Worm (Caenorhabditis elegans): ENCODE measurements around the gene T05C12.11.

Gene T05C12.11

DNA sequence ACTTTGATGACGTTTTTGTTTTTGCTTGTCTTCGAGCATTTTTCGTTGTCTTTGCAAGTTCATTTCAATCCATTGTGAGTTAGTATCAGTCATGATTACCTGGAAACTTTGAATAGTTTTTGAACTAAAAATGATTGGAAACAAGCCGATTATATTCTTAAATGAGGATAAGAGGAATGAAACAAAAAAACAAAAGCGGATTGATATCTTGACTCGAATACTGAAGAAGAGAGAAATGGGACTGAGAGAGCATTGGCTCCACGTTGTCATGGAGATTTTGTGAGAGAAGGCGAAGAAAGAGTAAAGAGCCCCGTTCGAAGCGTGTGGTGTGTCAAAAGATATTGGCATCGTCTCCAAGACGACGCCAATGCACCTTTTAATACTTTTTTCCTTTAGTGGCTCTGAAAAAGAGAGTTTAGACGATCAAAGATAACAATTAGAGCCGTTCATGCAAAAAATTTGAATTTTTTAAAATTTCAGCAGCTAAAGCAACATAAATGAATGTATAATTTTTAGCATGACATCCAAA lies 13.4 kb downstream of the T05C12.11 start, which contains the start of the genes tub-1 and tmem-138:
Gene tub-1 (minus strand): TSS at position 101 of the 529 bp plus-strand sequence.
Gene tmem-138 (plus strand): TSS at position 479 of the 529 bp plus-strand sequence.
- TF ChIP-seq efl-3 (GFP tag; optimal IDR thresholded peaks at IDR 0.05) (no peak), fkh-8 (tag; optimal IDR thresholded peaks at IDR 0.05) (peak; percentile 70), dsc-1 (tag; optimal IDR thresholded peaks at IDR 0.05) (peak; percentile 42)

DNA sequence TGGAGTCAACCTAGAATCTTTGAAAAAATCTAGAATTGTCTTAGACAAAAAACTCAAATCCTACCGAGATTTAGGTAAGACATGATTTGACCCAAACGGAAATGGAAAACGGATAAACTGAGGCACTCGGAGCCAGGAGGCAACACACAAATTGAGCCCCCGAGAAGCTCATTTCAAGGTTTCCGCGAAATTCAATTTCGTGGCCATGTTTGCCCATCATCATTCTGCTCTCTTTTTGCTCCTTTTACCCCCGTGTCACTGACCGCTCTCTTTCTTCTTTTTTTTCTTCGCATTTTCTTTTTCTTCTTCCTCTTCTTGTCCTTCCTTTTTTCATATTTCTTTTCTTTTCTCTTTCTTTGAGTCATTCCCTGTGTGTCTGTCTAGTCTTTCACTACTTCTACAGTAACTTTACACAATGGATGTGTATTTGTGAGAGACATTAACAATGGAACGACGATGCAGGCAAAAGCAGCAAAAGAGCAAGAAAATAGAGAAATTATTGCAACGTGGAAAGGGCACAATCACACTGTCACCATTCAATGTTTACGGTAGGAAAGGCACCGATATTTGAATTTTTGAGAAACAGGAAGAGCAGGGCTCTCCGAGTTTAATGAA lies 17.5 kb downstream of the T05C12.11 start:
- TF ChIP-seq ces-1 (GFP tag; optimal IDR thresholded peaks at IDR 0.05) (peak; percentile 11), skn-1 (tag; optimal IDR thresholded peaks at IDR 0.05) (no peak), fkh-10 (GFP tag; optimal IDR thresholded peaks at IDR 0.05) (peak; percentile 44)

DNA sequence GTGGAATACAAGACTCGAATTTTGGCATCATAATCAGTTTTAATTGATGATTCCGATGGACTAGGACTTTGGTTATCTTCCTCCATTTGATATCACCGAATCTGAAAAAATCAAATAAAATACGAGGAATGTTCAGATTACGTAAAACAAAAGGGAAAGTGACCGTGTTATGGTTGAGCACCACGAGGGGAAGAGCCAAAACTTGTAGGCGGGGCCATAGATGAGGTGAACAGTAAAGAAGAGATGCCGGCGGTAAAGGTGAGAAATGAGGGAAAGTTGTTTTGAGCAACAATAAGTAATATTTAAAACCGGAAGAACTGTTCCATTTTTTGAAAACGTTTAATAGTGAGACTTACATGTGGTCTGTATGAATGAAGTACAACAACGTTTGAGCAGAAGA lies 20.3 kb downstream of the T05C12.11 start, which contains the start of gene F10B5.3:
Gene F10B5.3 (minus strand): TSS at position 101 of the 400 bp plus-strand sequence.
- no peak for TF ChIP-seq jun-1 (tag; optimal IDR thresholded peaks at IDR 0.05)
- TF ChIP-seq ets-5 (GFP tag; IDR thresholded peaks at IDR 0.05), result no peak
- no peak for TF ChIP-seq Y116A8C.19 (tag; optimal IDR thresholded peaks at IDR 0.05; ENCODE audit: borderline replicate concordance)

DNA sequence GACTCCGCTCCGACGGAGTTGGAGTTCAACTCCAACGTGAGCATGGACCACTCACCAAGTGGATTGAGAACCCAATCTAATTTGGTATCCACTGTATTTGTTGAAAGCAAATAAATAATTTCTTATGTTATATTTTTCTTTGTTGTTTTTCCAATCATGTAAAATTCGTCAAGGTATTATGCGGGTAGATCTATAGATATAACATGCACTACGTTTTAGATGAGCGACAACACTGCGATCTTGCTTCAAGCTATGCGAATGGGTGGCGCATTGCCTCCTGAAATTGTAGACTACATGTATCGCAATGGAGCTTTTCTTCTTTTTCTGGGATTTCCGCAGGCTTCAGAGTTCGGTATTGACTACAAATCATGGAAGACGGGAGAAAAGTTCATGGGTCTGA lies 25.7 kb downstream of the T05C12.11 start, which contains the start of gene F10B5.2:
Gene F10B5.2 (plus strand): TSS at position 220 of the 400 bp plus-strand sequence.
- no peak for TF ChIP-seq ceh-8 (GFP tag; optimal IDR thresholded peaks at IDR 0.05)
- TF ChIP-seq efl-1 (optimal IDR thresholded peaks at IDR 0.05), result no peak
- peak in 1 of 2 experiments; percentile 75 for TF ChIP-seq efl-1 (GFP tag; optimal IDR thresholded peaks at IDR 0.05 in 1 of 2)
- TF ChIP-seq lsy-2 (tag; optimal IDR thresholded peaks at IDR 0.05), result peak in 1 of 2 experiments; percentile 43

DNA sequence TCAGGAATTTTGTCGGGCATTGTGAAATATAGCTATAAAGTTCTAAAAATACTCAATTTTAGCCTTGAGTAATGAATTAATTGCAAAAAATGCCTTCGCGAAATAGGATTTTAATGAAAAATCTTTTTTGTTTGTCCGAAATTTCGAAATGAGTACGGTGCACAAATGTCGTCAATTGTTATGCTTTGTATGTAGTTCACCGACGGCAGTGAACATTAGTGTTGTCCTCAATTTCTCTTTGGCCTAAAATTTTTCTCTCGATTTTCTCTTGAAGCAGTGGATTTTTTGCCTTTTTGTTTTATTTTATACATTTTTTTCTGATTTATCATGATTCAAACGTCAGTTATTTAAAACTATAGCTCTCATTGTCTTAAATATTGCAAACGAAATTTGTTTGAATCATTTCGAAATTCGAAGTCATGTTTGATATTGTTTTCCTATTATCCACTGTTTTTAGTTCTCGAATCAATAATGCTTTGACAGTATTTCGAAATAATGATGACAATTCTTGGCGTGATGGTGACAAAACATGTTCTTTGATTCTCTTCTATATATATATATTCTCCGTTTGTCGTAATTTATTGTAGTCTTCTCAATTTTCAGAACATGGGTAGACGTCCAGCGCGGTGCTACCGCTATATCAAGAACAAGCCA lies 26.9 kb downstream of the T05C12.11 start, which contains the start of the genes ints-11 and rpl-10:
Gene ints-11 (minus strand): TSS at position 201 of the 654 bp plus-strand sequence.
Gene rpl-10 (plus strand): TSS at position 604 of the 654 bp plus-strand sequence.
- TF ChIP-seq nhr-85 (tag), result peak; percentile 72
- no peak for TF ChIP-seq ceh-90 (tag; optimal IDR thresholded peaks at IDR 0.05)
- no peak for TF ChIP-seq ceh-88 (GFP tag; IDR thresholded peaks at IDR 0.05)
- TF ChIP-seq egl-13 (tag; optimal IDR thresholded peaks at IDR 0.05), result no peak
- peak; percentile 29 for TF ChIP-seq swsn-7 (tag; optimal IDR thresholded peaks at IDR 0.05)
- no peak for TF ChIP-seq ceh-8 (GFP tag; optimal IDR thresholded peaks at IDR 0.05)
- no peak for TF ChIP-seq fkh-4 (tag; optimal IDR thresholded peaks at IDR 0.05; ENCODE audit: borderline replicate concordance)
- no peak for TF ChIP-seq hpl-2 (GFP tag; optimal IDR thresholded peaks at IDR 0.05)
- peak in 1 of 6 experiments; percentile 33 for TF ChIP-seq elt-3 (tag; optimal IDR thresholded peaks at IDR 0.05)
- TF ChIP-seq tlp-1 (tag; optimal IDR thresholded peaks at IDR 0.05), result no peak
- no peak for TF ChIP-seq aly-2 (tag; optimal IDR thresholded peaks at IDR 0.05)
- no peak for TF ChIP-seq nhr-90 (tag; optimal IDR thresholded peaks at IDR 0.05; ENCODE audit: poor library complexity)
- TF ChIP-seq C34B4.2 (tag; optimal IDR thresholded peaks at IDR 0.05), result no peak
- no peak for TF ChIP-seq nhr-237 (tag; optimal IDR thresholded peaks at IDR 0.05)
- peak; percentile 56 for TF ChIP-seq skn-1 (tag; optimal IDR thresholded peaks at IDR 0.05)
- peak; percentile 66 for TF ChIP-seq blmp-1 (tag; optimal IDR thresholded peaks at IDR 0.05)
- TF ChIP-seq mdl-1 (tag; optimal IDR thresholded peaks at IDR 0.05), result peak in 1 of 2 experiments; percentile 29
- no peak for TF ChIP-seq irx-1 (tag; optimal IDR thresholded peaks at IDR 0.05)
- TF ChIP-seq pax-3 (tag; optimal IDR thresholded peaks at IDR 0.05), result no peak
- no peak for TF ChIP-seq egl-27 (tag; optimal IDR thresholded peaks at IDR 0.05)
- no peak for TF ChIP-seq dsc-1 (tag; optimal IDR thresholded peaks at IDR 0.05)
- TF ChIP-seq alr-1 (tag; optimal IDR thresholded peaks at IDR 0.05; ENCODE audit: borderline replicate concordance), result no peak
- peak; percentile 83 for TF ChIP-seq F16B12.6 (tag; optimal IDR thresholded peaks at IDR 0.05)
- TF ChIP-seq snpc-4 (tag; optimal IDR thresholded peaks at IDR 0.05), result no peak
- no peak for TF ChIP-seq nhr-84 (tag; optimal IDR thresholded peaks at IDR 0.05)
- TF ChIP-seq dpl-1 (GFP tag; optimal IDR thresholded peaks at IDR 0.05), result peak; percentile 51 to 74 (median 71)
- no peak for TF ChIP-seq fkh-8 (tag; optimal IDR thresholded peaks at IDR 0.05)
- TF ChIP-seq nhr-76 (tag; optimal IDR thresholded peaks at IDR 0.05), result no peak
- TF ChIP-seq lin-13 (GFP tag; optimal IDR thresholded peaks at IDR 0.05), result peak; percentile 12
- peak; percentile 79 to 83 for TF ChIP-seq lin-35 (GFP tag; optimal IDR thresholded peaks at IDR 0.05)
- TF ChIP-seq lin-14 (GFP tag; optimal IDR thresholded peaks at IDR 0.05), result no peak
- peak; percentile 41 for TF ChIP-seq nhr-47 (tag; optimal IDR thresholded peaks at IDR 0.05)
- no peak for TF ChIP-seq Y116A8C.19 (tag; optimal IDR thresholded peaks at IDR 0.05; ENCODE audit: borderline replicate concordance)

Data from whole organism, L1 larva.